Worm (Caenorhabditis elegans): ENCODE measurements around the gene alh-4.

Gene alh-4

ce11 chrV:6461250-6461649 lies 31.5 kb upstream of the alh-4 start:
- TF ChIP-seq nhr-12 (tag; optimal IDR thresholded peaks at IDR 0.05) (no peak), nhr-28 (tag; optimal IDR thresholded peaks at IDR 0.05) (no peak), snpc-4 (tag; optimal IDR thresholded peaks at IDR 0.05) (no peak), drap-1 (GFP tag; optimal IDR thresholded peaks at IDR 0.05) (no peak), ces-1 (GFP tag; optimal IDR thresholded peaks at IDR 0.05) (no peak), ztf-11 (tag; optimal IDR thresholded peaks at IDR 0.05) (no peak), unc-39 (tag; optimal IDR thresholded peaks at IDR 0.05) (no peak), unc-62 (GFP tag; optimal IDR thresholded peaks at IDR 0.05) (no peak), elt-3 (tag; optimal IDR thresholded peaks at IDR 0.05) (no peak)

- no peak for TF ChIP-seq nhr-76 (tag; optimal IDR thresholded peaks at IDR 0.05)
Observed at ce11 chrV:6458302-6458998, 28.7 kb upstream of the alh-4 start.

ce11 chrV:6456903-6457302 lies 27.2 kb upstream of the alh-4 start:
- TF ChIP-seq ham-2 (GFP tag; optimal IDR thresholded peaks at IDR 0.05) = no peak
- peak; percentile 66 for TF ChIP-seq hlh-1 (tag; optimal IDR thresholded peaks at IDR 0.05)
- TF ChIP-seq unc-62 (GFP tag; optimal IDR thresholded peaks at IDR 0.05) = peak; percentile 3

- TF ChIP-seq sptf-1 (tag; optimal IDR thresholded peaks at IDR 0.05) (no peak), lin-32 (GFP tag; optimal IDR thresholded peaks at IDR 0.05) (no peak), mep-1 (tag; optimal IDR thresholded peaks at IDR 0.05) (no peak), ham-2 (GFP tag; optimal IDR thresholded peaks at IDR 0.05) (no peak)
Observed at ce11 chrV:6453122-6453521, 23.4 kb upstream of the alh-4 start, which contains the start of gene acl-9. Gene acl-9 (plus strand): TSS chrV:6453226.

- no peak for TF ChIP-seq unc-62 (GFP tag; optimal IDR thresholded peaks at IDR 0.05)
- no peak for TF ChIP-seq ceh-39 (tag; optimal IDR thresholded peaks at IDR 0.05)
- TF ChIP-seq bed-3 (GFP tag; optimal IDR thresholded peaks at IDR 0.05) = no peak
- TF ChIP-seq ceh-83 (GFP tag; optimal IDR thresholded peaks at IDR 0.05) = no peak
- TF ChIP-seq pha-4 (tag; optimal IDR thresholded peaks at IDR 0.05) = no peak
- no peak for TF ChIP-seq drap-1 (GFP tag; optimal IDR thresholded peaks at IDR 0.05)
- no peak for TF ChIP-seq mab-5 (tag; optimal IDR thresholded peaks at IDR 0.05)
- no peak for TF ChIP-seq unc-39 (tag; optimal IDR thresholded peaks at IDR 0.05)
- TF ChIP-seq nhr-28 (tag; optimal IDR thresholded peaks at IDR 0.05) = no peak
- no peak for TF ChIP-seq lsy-2 (tag; optimal IDR thresholded peaks at IDR 0.05)
Observed at ce11 chrV:6450129-6451011, 20.6 kb upstream of the alh-4 start, which contains the start of gene acl-8. Gene acl-8 (plus strand): TSS chrV:6450870.

- TF ChIP-seq elt-3 (tag; optimal IDR thresholded peaks at IDR 0.05) = no peak
- no peak for TF ChIP-seq mls-2 (tag; optimal IDR thresholded peaks at IDR 0.05)
- TF ChIP-seq mep-1 (tag; optimal IDR thresholded peaks at IDR 0.05) = no peak
Observed at ce11 chrV:6448356-6448755, 18.6 kb upstream of the alh-4 start, which contains the start of gene fbxa-196. Gene fbxa-196 (plus strand): TSS chrV:6448656.

- TF ChIP-seq cnd-1 (tag; optimal IDR thresholded peaks at IDR 0.05) (no peak), ztf-11 (tag; optimal IDR thresholded peaks at IDR 0.05) (no peak), sem-2 (GFP tag; optimal IDR thresholded peaks at IDR 0.05) (no peak), mab-5 (tag; optimal IDR thresholded peaks at IDR 0.05) (no peak), nhr-76 (tag; optimal IDR thresholded peaks at IDR 0.05) (no peak), unc-62 (GFP tag; optimal IDR thresholded peaks at IDR 0.05) (no peak), lin-32 (GFP tag; optimal IDR thresholded peaks at IDR 0.05) (no peak), elt-3 (tag; optimal IDR thresholded peaks at IDR 0.05) (no peak), flh-1 (GFP tag; optimal IDR thresholded peaks at IDR 0.05) (no peak), sptf-1 (tag; optimal IDR thresholded peaks at IDR 0.05) (no peak)
Observed at ce11 chrV:6442037-6442436, 12.3 kb upstream of the alh-4 start, which contains the start of gene T05H4.3. Gene T05H4.3 (plus strand): TSS chrV:6442337.

Measured in whole organism, mixed stage, embryonic.